Worm (Caenorhabditis elegans) whole organism, young adult: ENCODE results near the gene T06C10.3.

Experiments used
- gei-17 ChIP-seq: fragments of 200-800 bp; sonication (Bioruptor generic); optimal IDR thresholded peaks from 2 replicates; lab custom pipeline; 2018; ENCODE audit warnings: mild to moderate bottlenecking, missing genetic modification characterization, missing compliant biosample characterization
- lin-35 ChIP-seq, 3 experiments: fragments of 150-350 bp in 2 of 3; sonication (generic microtip) in 1 of 3; optimal IDR thresholded peaks; 2 replicates each; lab custom pipeline; 2014 to 2018; ENCODE audit warnings: missing biosample characterization in 3 of 3, missing genetic modification characterization in 3 of 3, missing genetic modification reagents in 3 of 3
- sea-2 ChIP-seq: fragments of 200-800 bp; sonication (Bioruptor generic); IDR thresholded peaks from 2 replicates; pipeline ENCODE4 v1.3.6; 2022; ENCODE audit warnings: missing genetic modification characterization, missing compliant biosample characterization
- tbx-9 ChIP-seq: sonication (generic microtip); optimal IDR thresholded peaks from 2 replicates; lab custom pipeline; 2016; ENCODE audit warnings: borderline replicate concordance, missing genetic modification characterization, inconsistent platforms, missing compliant biosample characterization

DNA sequence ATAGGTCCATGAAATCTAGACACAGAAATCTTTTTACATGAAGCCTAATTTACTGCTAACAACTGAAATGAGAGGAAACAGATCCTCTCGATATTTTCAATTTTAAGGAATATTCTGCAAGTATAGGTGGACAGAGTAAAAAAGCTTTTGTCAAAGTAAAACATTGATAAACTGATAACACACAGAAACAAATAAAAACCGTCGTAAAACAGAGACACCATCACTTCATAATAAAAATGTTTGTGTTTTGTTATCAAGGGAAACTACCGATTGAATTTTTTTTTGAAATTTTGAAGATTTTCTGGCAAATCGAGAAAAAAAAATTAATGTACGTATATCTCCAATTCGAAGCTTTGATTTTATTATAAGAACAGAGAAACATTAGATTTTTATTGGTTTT lies 10.6 kb downstream of the T06C10.3 start:
- TF ChIP-seq sea-2 (GFP tag; lab: Robert Waterston, UW) (no peak), gei-17 (GFP tag; lab: Kevin White, UChicago) (no peak), lin-35 (GFP tag; optimal IDR thresholded peaks at IDR 0.05; lab: Kevin White, UChicago) (no peak), tbx-9 (tag; lab: Kevin White, UChicago) (no peak)
